Fruit fly (Drosophila melanogaster) whole organism, embryonic: Measurements from ENCODE around the gene CG2147.
A peak's percentile ranks its signal among the peaks of the same experiment; 100 is the strongest.

Experiments
- Aef1 ChIP-seq: fragments of 200-800 bp; sonication (Bioruptor generic); IDR thresholded peaks from 3 replicates; pipeline ENCODE4 v1.3.6; 2022; ENCODE audit warnings: missing biosample characterization, missing genetic modification characterization
- Blimp-1 ChIP-seq: fragments of 200-800 bp; sonication (Bioruptor generic); optimal IDR thresholded peaks from 3 replicates; lab custom pipeline; 2018; ENCODE audit warnings: missing biosample characterization, missing genetic modification characterization, mild to moderate bottlenecking, moderate library complexity, missing genetic modification reagents
- CG10147 ChIP-seq: fragments of 200-800 bp; sonication (Bioruptor generic); optimal IDR thresholded peaks from 2 replicates; lab custom pipeline; 2019; ENCODE audit warnings: missing biosample characterization, mild to moderate bottlenecking, missing genetic modification characterization, moderate library complexity
- CG10959 ChIP-seq: fragments of 200-800 bp; sonication (Bioruptor generic); IDR thresholded peaks from 2 replicates; pipeline ENCODE4 v1.3.6; 2022; ENCODE audit warnings: missing biosample characterization, missing genetic modification characterization
- CG12155 ChIP-seq: fragments of 200-800 bp; sonication (Bioruptor generic); optimal IDR thresholded peaks from 3 replicates; lab custom pipeline; 2016; ENCODE audit warnings: missing biosample characterization, missing genetic modification characterization
- CG13894 ChIP-seq: fragments of 200-800 bp; sonication (Bioruptor generic); optimal IDR thresholded peaks from 3 replicates; lab custom pipeline; 2018; ENCODE audit warnings: missing biosample characterization, mild to moderate bottlenecking, missing genetic modification characterization, moderate library complexity
- CG18599 ChIP-seq: fragments of 200-800 bp; sonication (Bioruptor generic); optimal IDR thresholded peaks from 3 replicates; lab custom pipeline; 2017; ENCODE audit warnings: missing biosample characterization, missing genetic modification characterization, mild to moderate bottlenecking, moderate library complexity, missing genetic modification reagents
- CG2889 ChIP-seq: fragments of 200-800 bp; sonication (Bioruptor generic); IDR thresholded peaks from 3 replicates; pipeline ENCODE4 v1.3.6; 2022; ENCODE audit warnings: missing biosample characterization, missing genetic modification characterization
- CG3726 ChIP-seq: fragments of 200-800 bp; sonication (Bioruptor generic); IDR thresholded peaks from 3 replicates; pipeline ENCODE4, ENCODE4 v1.3.6; 2022; ENCODE audit warnings: missing biosample characterization, missing genetic modification characterization
- CG3838 ChIP-seq: fragments of 200-800 bp; sonication (Bioruptor generic); optimal IDR thresholded peaks from 3 replicates; lab custom pipeline; 2016; ENCODE audit warnings: missing biosample characterization, missing genetic modification characterization
- CG4328 ChIP-seq: fragments of 200-800 bp; sonication (Bioruptor generic); optimal IDR thresholded peaks from 3 replicates; lab custom pipeline; 2017; ENCODE audit warnings: missing biosample characterization, missing genetic modification reagents, missing genetic modification characterization
- CG4730 ChIP-seq: fragments of 200-800 bp; sonication (Bioruptor generic); IDR thresholded peaks from 2 replicates; pipeline ENCODE4 v1.3.6; 2022; ENCODE audit warnings: missing biosample characterization, missing genetic modification characterization
- CG7556 ChIP-seq: fragments of 200-800 bp; sonication (Bioruptor generic); optimal IDR thresholded peaks from 2 replicates; lab custom pipeline; 2017; ENCODE audit warnings: missing biosample characterization, mild to moderate bottlenecking, missing genetic modification characterization
- CG9876 ChIP-seq: fragments of 200-800 bp; sonication (Bioruptor generic); optimal IDR thresholded peaks from 2 replicates; lab custom pipeline; 2016; ENCODE audit warnings: missing biosample characterization, missing genetic modification characterization
- CHES-1-like ChIP-seq: fragments of 200-800 bp; sonication (Bioruptor generic); optimal IDR thresholded peaks from 2 replicates; lab custom pipeline; 2016; ENCODE audit warnings: missing biosample characterization, missing genetic modification characterization
- Dad ChIP-seq: fragments of 200-800 bp; sonication (Bioruptor generic); optimal IDR thresholded peaks from 3 replicates; lab custom pipeline; 2016; ENCODE audit warnings: missing biosample characterization, missing genetic modification characterization
- Dek ChIP-seq: fragments of 200-800 bp; sonication (Bioruptor generic); optimal IDR thresholded peaks from 3 replicates; lab custom pipeline; 2019; ENCODE audit warnings: missing biosample characterization, mild to moderate bottlenecking, missing genetic modification characterization, moderate library complexity
- Dref ChIP-seq: fragments of 200-800 bp; sonication (Bioruptor generic); IDR thresholded peaks from 2 replicates; pipeline ENCODE4 v1.3.6; 2022; ENCODE audit warnings: missing biosample characterization, missing genetic modification characterization
- Fer3 ChIP-seq: fragments of 200-800 bp; sonication (Bioruptor generic); optimal IDR thresholded peaks from 2 replicates; lab custom pipeline; 2018; ENCODE audit warnings: missing biosample characterization, mild to moderate bottlenecking, missing genetic modification characterization, moderate library complexity
- HLH54F ChIP-seq: fragments of 200-800 bp; sonication (Bioruptor generic); optimal IDR thresholded peaks from 3 replicates; lab custom pipeline; 2016; ENCODE audit warnings: missing biosample characterization, missing genetic modification characterization
- Hr3 ChIP-seq: fragments of 200-800 bp; sonication (Bioruptor generic); optimal IDR thresholded peaks from 3 replicates; lab custom pipeline; 2016; ENCODE audit warnings: missing biosample characterization, missing genetic modification characterization
- Jarid2 ChIP-seq: fragments of 200-800 bp; sonication (Bioruptor generic); optimal IDR thresholded peaks from 3 replicates; lab custom pipeline; 2017; ENCODE audit warnings: mild to moderate bottlenecking, missing biosample characterization, missing genetic modification reagents, missing genetic modification characterization
- Kr ChIP-seq: fragments of 200-800 bp; sonication (Bioruptor generic); optimal IDR thresholded peaks from 2 replicates; lab custom pipeline; 2017; ENCODE audit warnings: missing biosample characterization, mild to moderate bottlenecking, missing genetic modification characterization
- Med ChIP-seq: fragments of 200-800 bp; sonication (Bioruptor generic); peaks from one replicate; lab custom pipeline; 2016; ENCODE audit warnings: missing biosample characterization, missing genetic modification characterization, mild to moderate bottlenecking, inconsistent platforms, moderate library complexity
- Mes4 ChIP-seq: fragments of 200-800 bp; sonication (Bioruptor generic); optimal IDR thresholded peaks from 2 replicates; lab custom pipeline; 2016; ENCODE audit warnings: missing biosample characterization, missing genetic modification characterization
- Mrtf ChIP-seq: fragments of 200-800 bp; sonication (Bioruptor generic); IDR thresholded peaks from 3 replicates; pipeline ENCODE4 v1.3.6; 2022; ENCODE audit warnings: missing biosample characterization, missing genetic modification characterization
- Nf-YA ChIP-seq: fragments of 200-800 bp; sonication (Bioruptor generic); IDR thresholded peaks from 2 replicates; pipeline ENCODE4 v1.3.6; 2022; ENCODE audit warnings: missing biosample characterization, missing genetic modification characterization
- Side ChIP-seq: fragments of 200-800 bp; sonication (Bioruptor generic); optimal IDR thresholded peaks from 2 replicates; lab custom pipeline; 2016; ENCODE audit warnings: missing biosample characterization, missing genetic modification characterization
- Spps ChIP-seq: fragments of 200-800 bp; sonication (Bioruptor generic); optimal IDR thresholded peaks from 2 replicates; lab custom pipeline; 2018; ENCODE audit warnings: missing biosample characterization, mild to moderate bottlenecking, missing genetic modification characterization
- Sry-β ChIP-seq: fragments of 200-800 bp; sonication (Bioruptor generic); optimal IDR thresholded peaks from 2 replicates; lab custom pipeline; 2018; ENCODE audit warnings: missing biosample characterization, mild to moderate bottlenecking, missing genetic modification characterization, moderate library complexity
- Stat92E ChIP-seq, 3 experiments: fragments of >200 bp in 2 of 3; fragments of 200-800 bp in 1 of 3; sonication (Bioruptor generic) in 1 of 3; optimal IDR thresholded peaks; 2 replicates each; lab custom pipeline; 2017 to 2019; ENCODE audit warnings: missing biosample characterization in 3 of 3, missing genetic modification characterization in 3 of 3, mild to moderate bottlenecking in 1 of 3, moderate library complexity in 1 of 3
- Tbp ChIP-seq: fragments of >200 bp; optimal IDR thresholded peaks from 2 replicates; lab custom pipeline; 2018; ENCODE audit warnings: missing biosample characterization, missing genetic modification characterization
- Xbp1 ChIP-seq: fragments of 200-800 bp; sonication (Bioruptor generic); optimal IDR thresholded peaks from 3 replicates; lab custom pipeline; 2016; ENCODE audit warnings: missing biosample characterization, mild to moderate bottlenecking, missing genetic modification characterization
- al ChIP-seq: fragments of 200-800 bp; sonication (Bioruptor generic); IDR thresholded peaks from 2 replicates; pipeline ENCODE4 v1.3.6; 2022; ENCODE audit warnings: missing biosample characterization, missing genetic modification characterization
- chif ChIP-seq, 2 experiments: fragments of 200-800 bp; sonication (Bioruptor generic); optimal IDR thresholded peaks; 3 replicates each; lab custom pipeline; 2016; ENCODE audit warnings: missing biosample characterization in 2 of 2, missing genetic modification characterization in 2 of 2
- corto ChIP-seq: fragments of 200-800 bp; sonication (Bioruptor generic); optimal IDR thresholded peaks from 2 replicates; lab custom pipeline; 2016; ENCODE audit warnings: missing biosample characterization, mild to moderate bottlenecking, missing genetic modification characterization, moderate library complexity
- crc ChIP-seq: fragments of 200-800 bp; sonication (Bioruptor generic); optimal IDR thresholded peaks from 2 replicates; lab custom pipeline; 2016; ENCODE audit warnings: missing biosample characterization, missing genetic modification characterization
- crol ChIP-seq: fragments of 200-800 bp; sonication (Bioruptor generic); IDR thresholded peaks from 2 replicates; pipeline ENCODE4 v1.3.6; 2022; ENCODE audit warnings: missing biosample characterization, missing genetic modification characterization
- esg ChIP-seq: fragments of 200-800 bp; sonication (Bioruptor generic); conservative IDR thresholded peaks from 2 replicates; pipeline ENCODE4 v1.3.6; 2022; ENCODE audit warnings: missing biosample characterization, missing genetic modification characterization
- gro ChIP-seq: fragments of 200-800 bp; sonication (Bioruptor generic); optimal IDR thresholded peaks from 2 replicates; lab custom pipeline; 2016; ENCODE audit warnings: missing biosample characterization, missing genetic modification characterization
- hth ChIP-seq: fragments of >200 bp; optimal IDR thresholded peaks from 2 replicates; lab custom pipeline; 2017; ENCODE audit warnings: inconsistent platforms
- jing ChIP-seq: fragments of 200-800 bp; sonication (Bioruptor generic); optimal IDR thresholded peaks from 2 replicates; lab custom pipeline; 2018; ENCODE audit warnings: missing biosample characterization, mild to moderate bottlenecking, missing genetic modification characterization
- lilli ChIP-seq: fragments of 200-800 bp; sonication (Bioruptor generic); optimal IDR thresholded peaks from 3 replicates; lab custom pipeline; 2016; ENCODE audit warnings: missing biosample characterization, missing genetic modification characterization
- nau ChIP-seq: fragments of 200-800 bp; sonication (Bioruptor generic); optimal IDR thresholded peaks from 3 replicates; lab custom pipeline; 2017; ENCODE audit warnings: missing biosample characterization, mild to moderate bottlenecking, missing genetic modification characterization, missing genetic modification reagents
- nmo ChIP-seq: fragments of 200-800 bp; sonication (Bioruptor generic); optimal IDR thresholded peaks from 2 replicates; lab custom pipeline; 2018; ENCODE audit warnings: missing biosample characterization, mild to moderate bottlenecking, missing genetic modification characterization, moderate library complexity
- pb ChIP-seq: fragments of 200-800 bp; sonication (Bioruptor generic); optimal IDR thresholded peaks from 3 replicates; lab custom pipeline; 2016; ENCODE audit warnings: missing biosample characterization, missing genetic modification characterization
- ro ChIP-seq: fragments of 200-800 bp; sonication (Bioruptor generic); IDR thresholded peaks from 2 replicates; pipeline ENCODE4 v1.3.6; 2022; ENCODE audit warnings: missing biosample characterization, missing genetic modification characterization
- slp2 ChIP-seq: fragments of 200-800 bp; sonication (Bioruptor generic); optimal IDR thresholded peaks from 2 replicates; lab custom pipeline; 2016; ENCODE audit warnings: missing biosample characterization, missing genetic modification characterization
- trem ChIP-seq: fragments of 200-800 bp; optimal IDR thresholded peaks from 3 replicates; lab custom pipeline; 2019; ENCODE audit warnings: missing biosample characterization, mild to moderate bottlenecking, missing genetic modification characterization, moderate library complexity
- ttk ChIP-seq: fragments of 200-800 bp; sonication (Bioruptor generic); IDR thresholded peaks from 2 replicates; pipeline ENCODE4 v2.1.2; 2022; ENCODE audit warnings: missing biosample characterization, missing genetic modification characterization
- vfl ChIP-seq: fragments of 200-800 bp; sonication (Bioruptor generic); optimal IDR thresholded peaks from 2 replicates; lab custom pipeline; 2016; ENCODE audit warnings: missing biosample characterization, missing genetic modification characterization
- zfh2 ChIP-seq: fragments of 200-800 bp; sonication (Bioruptor generic); optimal IDR thresholded peaks from 2 replicates; lab custom pipeline; 2016; ENCODE audit warnings: missing biosample characterization, missing genetic modification characterization

CG2147 gene

DNA sequence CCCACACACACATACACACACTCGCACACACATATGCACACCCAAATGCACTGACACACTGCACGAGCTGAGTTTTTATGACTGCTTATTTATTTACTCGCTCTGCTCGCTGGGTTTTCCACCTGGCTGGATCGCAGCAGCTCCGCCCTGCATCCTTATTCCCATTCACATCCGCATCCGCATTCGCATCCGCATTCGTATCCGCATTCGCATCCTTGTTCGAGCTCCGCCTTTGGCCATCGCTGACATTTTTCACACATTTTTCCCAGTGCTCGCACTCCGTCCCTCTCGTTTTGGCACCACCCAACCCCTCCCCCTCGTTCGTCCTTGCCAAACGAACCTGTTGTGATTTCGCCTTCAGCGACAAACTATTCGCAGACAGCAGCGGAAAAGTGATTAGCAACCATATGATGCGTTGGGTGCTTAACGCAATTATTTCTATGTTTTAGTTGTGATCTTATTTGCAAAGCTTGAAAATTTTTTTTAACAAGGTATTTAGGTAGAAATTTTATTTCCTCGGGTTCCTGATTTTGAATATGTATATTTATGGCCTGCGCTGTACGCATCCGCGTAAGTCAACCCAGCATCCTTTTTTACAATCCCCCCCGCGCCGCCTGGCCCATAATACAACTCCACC is 29.3 kb upstream of the CG2147 start (continued):
- TF ChIP-seq Jarid2 (GFP tag; lab: Kevin White, UChicago): no peak
- no peak for TF ChIP-seq Side (GFP tag; lab: Kevin White, UChicago)
- TF ChIP-seq ttk (GFP tag; lab: Robert Waterston, UW): no peak
- no peak for TF ChIP-seq Spps (tag; lab: Kevin White, UChicago)
- no peak for TF ChIP-seq CG3726 (GFP tag; lab: Robert Waterston, UW)
- no peak for TF ChIP-seq Dref (GFP tag; lab: Robert Waterston, UW)
- TF ChIP-seq CG4328: no peak
- TF ChIP-seq CG10959 (GFP tag; lab: Robert Waterston, UW): 0 out of 2 replicates have a peak, but pooled peaks have one; percentile 25
- no peak for TF ChIP-seq Aef1 (GFP tag; lab: Robert Waterston, UW)
- no peak for TF ChIP-seq CG12155 (GFP tag; lab: Kevin White, UChicago)
- TF ChIP-seq vfl (GFP tag; lab: Kevin White, UChicago): no peak
- TF ChIP-seq Dek (tag; lab: Kevin White, UChicago): no peak
- no peak for TF ChIP-seq esg (GFP tag; lab: Robert Waterston, UW)
- TF ChIP-seq CHES-1-like: no peak
- no peak for TF ChIP-seq CG2889 (GFP tag; lab: Robert Waterston, UW)
- peak in 1 of 2 experiments; percentile 16 for TF ChIP-seq chif (GFP tag; optimal IDR thresholded peaks at IDR 0.05; lab: Kevin White, UChicago)
- no peak for TF ChIP-seq trem
- no peak for TF ChIP-seq Nf-YA (GFP tag; lab: Robert Waterston, UW)
- no peak for TF ChIP-seq nau (GFP tag; lab: Kevin White, UChicago)
- no peak for TF ChIP-seq pb (GFP tag; lab: Kevin White, UChicago)
- no peak for TF ChIP-seq CG4730 (GFP tag; lab: Robert Waterston, UW)
- no peak for TF ChIP-seq ro (GFP tag; lab: Robert Waterston, UW)
- no peak for TF ChIP-seq jing (GFP tag; lab: Kevin White, UChicago)
- TF ChIP-seq Sry-β: no peak
- no peak for TF ChIP-seq CG3838 (GFP tag; lab: Kevin White, UChicago)
- TF ChIP-seq corto (GFP tag; lab: Kevin White, UChicago): no peak
- no peak for TF ChIP-seq crc (GFP tag; lab: Kevin White, UChicago)
- no peak for TF ChIP-seq Mes4 (GFP tag; lab: Kevin White, UChicago)
- no peak for TF ChIP-seq Hr3 (GFP tag; lab: Kevin White, UChicago)
- TF ChIP-seq CG7556 (GFP tag; lab: Kevin White, UChicago): peak; percentile 0
- TF ChIP-seq hth (lab: Kevin White, UChicago): no peak
- no peak for TF ChIP-seq Tbp (GFP tag; lab: Kevin White, UChicago)
- no peak for TF ChIP-seq gro (GFP tag; lab: Kevin White, UChicago)
- no peak for TF ChIP-seq slp2 (GFP tag; lab: Kevin White, UChicago)
- no peak for TF ChIP-seq lilli (GFP tag; lab: Kevin White, UChicago)
- TF ChIP-seq CG10147 (GFP tag; lab: Kevin White, UChicago): no peak
- no peak for TF ChIP-seq CG13894 (tag; lab: Kevin White, UChicago)
- no peak for TF ChIP-seq CG9876
- no peak for TF ChIP-seq zfh2 (GFP tag; lab: Kevin White, UChicago)
- TF ChIP-seq Fer3 (tag; lab: Kevin White, UChicago): no peak
- TF ChIP-seq al (GFP tag; lab: Robert Waterston, UW): no peak
- no peak for TF ChIP-seq Stat92E (GFP tag; optimal IDR thresholded peaks at IDR 0.05; lab: Kevin White, UChicago)
- peak; percentile 75 for TF ChIP-seq Med (GFP tag; lab: Kevin White, UChicago)
- TF ChIP-seq nmo (GFP tag; lab: Kevin White, UChicago): peak; percentile 30
- no peak for TF ChIP-seq HLH54F (GFP tag; lab: Kevin White, UChicago)
- TF ChIP-seq Xbp1 (GFP tag; lab: Kevin White, UChicago): no peak
- no peak for TF ChIP-seq Mrtf (GFP tag; lab: Robert Waterston, UW)
- TF ChIP-seq crol: peak; percentile 39; the same call in 1 of the 2 replicates
- TF ChIP-seq CG18599 (GFP tag; lab: Kevin White, UChicago): peak; percentile 42
- no peak for TF ChIP-seq Blimp-1 (GFP tag; lab: Kevin White, UChicago)
- no peak for TF ChIP-seq Kr (GFP tag; lab: Kevin White, UChicago)
- no peak for TF ChIP-seq Dad (GFP tag; lab: Kevin White, UChicago)
